Worm (Caenorhabditis elegans) whole organism, L1 larva: Measurements from ENCODE around the gene gln-5.

Source experiments
- ama-1 ChIP-seq: fragments of 150-350 bp; optimal IDR thresholded peaks from 2 replicates; lab custom pipeline; 2014
- ceh-88 ChIP-seq: fragments of 200-800 bp; sonication (Bioruptor generic); IDR thresholded peaks from 2 replicates; pipeline ENCODE4 v1.3.6; 2022; ENCODE audit warnings: missing genetic modification characterization, missing compliant biosample characterization
- elt-2 ChIP-seq: sonication (generic microtip); optimal IDR thresholded peaks from 2 replicates; lab custom pipeline; 2016; ENCODE audit warnings: missing genetic modification characterization, mild to moderate bottlenecking, inconsistent platforms, missing compliant biosample characterization, missing genetic modification reagents
- hlh-4 ChIP-seq: sonication (generic microtip); optimal IDR thresholded peaks from 2 replicates; lab custom pipeline; 2016; ENCODE audit warnings: mild to moderate bottlenecking, missing genetic modification characterization, missing compliant biosample characterization
- lin-13 ChIP-seq: fragments of 150-350 bp; optimal IDR thresholded peaks from 2 replicates; lab custom pipeline; 2014; ENCODE audit warnings: missing biosample characterization, missing genetic modification reagents, missing genetic modification characterization
- lin-35 ChIP-seq, 2 experiments: fragments of 150-350 bp; optimal IDR thresholded peaks; 2 replicates each; lab custom pipeline; 2014; ENCODE audit warnings: missing biosample characterization in 2 of 2, missing genetic modification characterization in 2 of 2, missing genetic modification reagents in 2 of 2
- lir-3 ChIP-seq: sonication (generic microtip); optimal IDR thresholded peaks from 2 replicates; lab custom pipeline; 2016; ENCODE audit warnings: mild to moderate bottlenecking, missing genetic modification characterization, moderate library complexity, missing compliant biosample characterization; ENCODE audit not compliant: poor library complexity
- mdl-1 ChIP-seq, 2 experiments: fragments of 150-350 bp; optimal IDR thresholded peaks; 2 replicates each; lab custom pipeline; 2014 to 2017; ENCODE audit warnings: missing biosample characterization in 2 of 2, missing genetic modification characterization in 2 of 2, inconsistent platforms in 1 of 2
- mep-1 ChIP-seq: fragments of 150-350 bp; optimal IDR thresholded peaks from 2 replicates; lab custom pipeline; 2014; ENCODE audit warnings: missing biosample characterization, missing genetic modification characterization
- nhr-12 ChIP-seq: sonication (generic microtip); optimal IDR thresholded peaks from 2 replicates; lab custom pipeline; 2017; ENCODE audit warnings: missing biosample characterization, missing genetic modification characterization
- pqm-1 ChIP-seq: sonication (generic microtip); optimal IDR thresholded peaks from 3 replicates; lab custom pipeline; 2017; ENCODE audit warnings: missing biosample characterization, missing genetic modification characterization
- snpc-4 ChIP-seq: fragments of 150-350 bp; optimal IDR thresholded peaks from 2 replicates; lab custom pipeline; 2014; ENCODE audit warnings: missing biosample characterization, missing genetic modification characterization
- sptf-1 ChIP-seq: fragments of 150-350 bp; optimal IDR thresholded peaks from 2 replicates; lab custom pipeline; 2014; ENCODE audit warnings: missing biosample characterization, missing genetic modification characterization
- zip-4 ChIP-seq: fragments of 200-800 bp; sonication (Bioruptor generic); optimal IDR thresholded peaks from 2 replicates; lab custom pipeline; 2018; ENCODE audit warnings: mild to moderate bottlenecking, missing genetic modification characterization, moderate library complexity, missing compliant biosample characterization

ce11 chrIV:17275281-17275680, 1.8 kb upstream of the gln-5 start, which contains the start of gene lhfp-4:
- TF ChIP-seq mep-1 (tag; lab: Kevin White, UChicago), result no peak
- TF ChIP-seq pqm-1 (tag; lab: Kevin White, UChicago), result no peak
- TF ChIP-seq ama-1 (lab: Kevin White, UChicago), result no peak
- TF ChIP-seq sptf-1 (tag; lab: Kevin White, UChicago), result no peak
- TF ChIP-seq elt-2 (tag; lab: Kevin White, UChicago), result no peak
- no peak for TF ChIP-seq lin-13 (GFP tag; lab: Kevin White, UChicago)
- no peak for TF ChIP-seq snpc-4 (tag; lab: Kevin White, UChicago)
- no peak for TF ChIP-seq ceh-88 (GFP tag; lab: Robert Waterston, UW)
- TF ChIP-seq hlh-4, result no peak
- no peak for TF ChIP-seq zip-4 (GFP tag; lab: Kevin White, UChicago)
- no peak for TF ChIP-seq nhr-12 (tag; lab: Kevin White, UChicago)
- no peak for TF ChIP-seq mdl-1 (tag; optimal IDR thresholded peaks at IDR 0.05; lab: Kevin White, UChicago)
- no peak for TF ChIP-seq lir-3 (tag; lab: Kevin White, UChicago)
- no peak for TF ChIP-seq lin-35 (GFP tag; optimal IDR thresholded peaks at IDR 0.05; lab: Kevin White, UChicago)
